Fruit fly (Drosophila melanogaster) whole organism, prepupa: ENCODE measurements around the gene Gr22e.

ENCODE experiments used
- CG10669 ChIP-seq: fragments of 200-800 bp; sonication (Bioruptor generic); optimal IDR thresholded peaks from 3 replicates; lab custom pipeline; 2018; ENCODE audit warnings: missing biosample characterization, mild to moderate bottlenecking, missing genetic modification characterization, moderate library complexity
- CG1621 ChIP-seq: fragments of 200-800 bp; sonication (Bioruptor generic); optimal IDR thresholded peaks from 3 replicates; lab custom pipeline; 2018; ENCODE audit warnings: missing biosample characterization, mild to moderate bottlenecking, missing genetic modification characterization
- CG8632 ChIP-seq: fragments of 200-800 bp; sonication (Bioruptor generic); optimal IDR thresholded peaks from 3 replicates; lab custom pipeline; 2016; ENCODE audit warnings: missing biosample characterization, missing genetic modification characterization
- Sox15 ChIP-seq: fragments of 200-800 bp; sonication (Bioruptor generic); optimal IDR thresholded peaks from 3 replicates; lab custom pipeline; 2016; ENCODE audit warnings: missing biosample characterization, missing genetic modification characterization
- achi ChIP-seq: fragments of 200-800 bp; sonication (Bioruptor generic); optimal IDR thresholded peaks from 3 replicates; lab custom pipeline; 2016; ENCODE audit warnings: missing biosample characterization, missing genetic modification characterization
- acj6 ChIP-seq: fragments of 200-800 bp; sonication (Bioruptor generic); optimal IDR thresholded peaks from 3 replicates; lab custom pipeline; 2016; ENCODE audit warnings: missing biosample characterization, missing genetic modification characterization
- dac ChIP-seq: fragments of 200-800 bp; sonication (Bioruptor generic); optimal IDR thresholded peaks from 2 replicates; lab custom pipeline; 2017; ENCODE audit warnings: missing biosample characterization, mild to moderate bottlenecking, missing genetic modification characterization
- eg ChIP-seq: fragments of 200-800 bp; sonication (Bioruptor generic); IDR thresholded peaks from 3 replicates; pipeline ENCODE4 v1.3.6; 2022; ENCODE audit warnings: missing biosample characterization, missing genetic modification characterization
- fd59A ChIP-seq: fragments of 200-800 bp; sonication (Bioruptor generic); optimal IDR thresholded peaks from 2 replicates; lab custom pipeline; 2017; ENCODE audit warnings: missing biosample characterization, mild to moderate bottlenecking, missing genetic modification characterization, missing genetic modification reagents

The Gr22e gene

dm6 chr2L:1832465-1832864 is 48.6 kb downstream of the Gr22e start, which contains the start of gene c-cup:
Gene c-cup (minus strand): TSS chr2L:1832565.
- TF ChIP-seq Sox15 (GFP tag; lab: Kevin White, UChicago) = no peak
- no peak for TF ChIP-seq CG8632 (GFP tag; lab: Kevin White, UChicago)
- TF ChIP-seq CG1621 (tag; lab: Kevin White, UChicago) = no peak
- no peak for TF ChIP-seq eg (GFP tag; lab: Robert Waterston, UW)
- TF ChIP-seq dac (GFP tag; lab: Kevin White, UChicago) = no peak
- TF ChIP-seq acj6 (GFP tag; lab: Kevin White, UChicago) = no peak
- TF ChIP-seq achi (GFP tag; lab: Kevin White, UChicago) = no peak
- TF ChIP-seq CG10669 (GFP tag; lab: Kevin White, UChicago) = no peak
- no peak for TF ChIP-seq fd59A (GFP tag; lab: Kevin White, UChicago)
